4 worm cellular contexts compared by ENCODE assay signal in genomic region chrII:7406438-7406837, ce11.
A peak's percentile ranks its signal among the peaks of the same experiment; 100 is the strongest.
TF ChIP-seq lines count a peak whose summit lies in the region.

No protein-coding gene starts in this region.

TF ChIP-seq in whole organism, L1 larva, 84 proteins besides CTCF, POLR2A, EP300 and RAD21:
- TF ChIP-seq blmp-1 (tag; optimal IDR thresholded peaks at IDR 0.05; lab: Kevin White, UChicago) = peak; percentile 67
- no peak for TF ChIP-seq lin-39 (tag; optimal IDR thresholded peaks at IDR 0.05; lab: Kevin White, UChicago)
- TF ChIP-seq ces-1 (GFP tag; optimal IDR thresholded peaks at IDR 0.05; lab: Kevin White, UChicago) = no peak
- no peak for TF ChIP-seq sup-37 (GFP tag; optimal IDR thresholded peaks at IDR 0.05; lab: Kevin White, UChicago)
- TF ChIP-seq ceh-90 (tag; optimal IDR thresholded peaks at IDR 0.05; lab: Kevin White, UChicago) = no peak

TF ChIP-seq in whole organism, L2 larva, 48 proteins besides CTCF, POLR2A, EP300 and RAD21:
- TF ChIP-seq peb-1 (tag; optimal IDR thresholded peaks at IDR 0.05; lab: Kevin White, UChicago) = peak; percentile 60
- no peak for TF ChIP-seq nhr-6 (tag; optimal IDR thresholded peaks at IDR 0.05; lab: Kevin White, UChicago)

TF ChIP-seq in whole organism, L4 larva, 104 proteins besides CTCF, POLR2A, EP300 and RAD21:
- peak; percentile 48 for TF ChIP-seq hlh-11 (tag; optimal IDR thresholded peaks at IDR 0.05; lab: Kevin White, UChicago)
- TF ChIP-seq spr-1 (tag; optimal IDR thresholded peaks at IDR 0.05; lab: Kevin White, UChicago) = peak; percentile 15
- no peak for TF ChIP-seq zfp-3 (GFP tag; conservative IDR thresholded peaks at IDR 0.05; lab: Robert Waterston, UW)
- TF ChIP-seq nhr-48 (tag; optimal IDR thresholded peaks at IDR 0.05; lab: Kevin White, UChicago) = peak; percentile 65
- TF ChIP-seq nhr-102 (tag; optimal IDR thresholded peaks at IDR 0.05; lab: Kevin White, UChicago) = no peak
- TF ChIP-seq nhr-10 (tag; optimal IDR thresholded peaks at IDR 0.05; lab: Kevin White, UChicago) = no peak

TF ChIP-seq in whole organism, mixed stage, embryonic, 35 proteins besides CTCF, POLR2A, EP300 and RAD21:
- TF ChIP-seq elt-3 (tag; optimal IDR thresholded peaks at IDR 0.05; lab: Kevin White, UChicago) (no peak), zip-8 (tag; optimal IDR thresholded peaks at IDR 0.05; lab: Kevin White, UChicago) (peak; percentile 28)
